Fruit fly (Drosophila melanogaster) whole organism, wandering third instar larva: ENCODE data around the gene SAK.

Source experiments
- Abd-B ChIP-seq: fragments of >200 bp; optimal IDR thresholded peaks from 2 replicates; lab custom pipeline; 2017; ENCODE audit warnings: missing biosample characterization, missing genetic modification characterization
- CG32264 ChIP-seq: fragments of 200-800 bp; sonication (Bioruptor generic); optimal IDR thresholded peaks from 2 replicates; lab custom pipeline; 2016; ENCODE audit warnings: missing biosample characterization, missing genetic modification characterization
- CG9705 ChIP-seq: fragments of 200-800 bp; sonication (Bioruptor generic); optimal IDR thresholded peaks from 2 replicates; lab custom pipeline; 2018; ENCODE audit warnings: missing biosample characterization, mild to moderate bottlenecking, missing genetic modification characterization
- CrebA ChIP-seq: fragments of 200-800 bp; sonication (Bioruptor generic); optimal IDR thresholded peaks from 2 replicates; lab custom pipeline; 2016; ENCODE audit warnings: missing biosample characterization, mild to moderate bottlenecking, missing genetic modification characterization, borderline replicate concordance
- Dfd ChIP-seq: fragments of >200 bp; optimal IDR thresholded peaks from 2 replicates; lab custom pipeline; 2017; ENCODE audit warnings: missing biosample characterization, missing genetic modification characterization
- Dif ChIP-seq: fragments of 200-275, 200-300 bp; sonication (Bioruptor generic); optimal IDR thresholded peaks from 2 replicates; lab custom pipeline; 2018; ENCODE audit warnings: missing biosample characterization, missing genetic modification characterization; ENCODE audit not compliant: partially characterized antibody
- GATAd ChIP-seq: sonication (Bioruptor generic); optimal IDR thresholded peaks from 2 replicates; lab custom pipeline; 2016; ENCODE audit warnings: missing biosample characterization, missing genetic modification characterization
- HLH106 ChIP-seq: fragments of 200-800 bp; optimal IDR thresholded peaks from 3 replicates; lab custom pipeline; 2019; ENCODE audit warnings: missing biosample characterization, mild to moderate bottlenecking, missing genetic modification characterization, moderate library complexity
- Hnf4 ChIP-seq: fragments of 200-800 bp; sonication (Bioruptor generic); optimal IDR thresholded peaks from 2 replicates; lab custom pipeline; 2016; ENCODE audit warnings: missing biosample characterization, mild to moderate bottlenecking, missing genetic modification characterization
- Hr78 ChIP-seq: fragments of >200 bp; optimal IDR thresholded peaks from 2 replicates; lab custom pipeline; 2017; ENCODE audit warnings: missing biosample characterization, missing genetic modification characterization
- Hr83 ChIP-seq: fragments of 200-300 bp; sonication (Bioruptor generic); optimal IDR thresholded peaks from 2 replicates; lab custom pipeline; 2016; ENCODE audit warnings: missing biosample characterization, mild to moderate bottlenecking, missing genetic modification characterization, moderate library complexity; ENCODE audit not compliant: poor library complexity, severe bottlenecking
- Jra ChIP-seq: sonication (Bioruptor generic); optimal IDR thresholded peaks from 2 replicates; lab custom pipeline; 2016; ENCODE audit warnings: missing biosample characterization, missing genetic modification characterization
- Mio ChIP-seq: sonication (Bioruptor generic); optimal IDR thresholded peaks from 2 replicates; lab custom pipeline; 2016; ENCODE audit warnings: missing biosample characterization, missing genetic modification characterization
- Myc ChIP-seq: fragments of >200 bp; optimal IDR thresholded peaks from 2 replicates; lab custom pipeline; 2017
- N ChIP-seq: fragments of >200 bp; optimal IDR thresholded peaks from 2 replicates; lab custom pipeline; 2018; ENCODE audit warnings: missing biosample characterization, missing external identifiers, missing genetic modification characterization
- OdsH ChIP-seq: fragments of 200-800 bp; sonication (Bioruptor generic); optimal IDR thresholded peaks from 2 replicates; lab custom pipeline; 2016; ENCODE audit warnings: missing biosample characterization, mild to moderate bottlenecking, missing genetic modification characterization
- Rel ChIP-seq, 2 experiments: fragments of 200-800 bp; sonication (Bioruptor generic) in 1 of 2; optimal IDR thresholded peaks; 2 replicates in 1 of 2; 3 replicates in 1 of 2; lab custom pipeline; 2016 to 2019; ENCODE audit warnings: mild to moderate bottlenecking in 2 of 2, missing biosample characterization in 2 of 2, missing genetic modification characterization in 2 of 2, moderate library complexity in 1 of 2
- Sp1 ChIP-seq: fragments of 200-800 bp; sonication (Bioruptor generic); optimal IDR thresholded peaks from 3 replicates; lab custom pipeline; 2019; ENCODE audit warnings: missing biosample characterization, mild to moderate bottlenecking, missing genetic modification characterization, moderate library complexity
- Vsx2 ChIP-seq: fragments of 200-300, 225-300 bp; sonication (Bioruptor generic); optimal IDR thresholded peaks from 2 replicates; lab custom pipeline; 2018; ENCODE audit warnings: missing biosample characterization, missing genetic modification characterization; ENCODE audit not compliant: partially characterized antibody
- br ChIP-seq: fragments of 200-800 bp; sonication (Bioruptor generic); optimal IDR thresholded peaks from 2 replicates; lab custom pipeline; 2016; ENCODE audit warnings: missing biosample characterization, missing genetic modification characterization
- brk ChIP-seq: fragments of 200-800 bp; sonication (Bioruptor generic); optimal IDR thresholded peaks from 2 replicates; lab custom pipeline; 2016; ENCODE audit warnings: missing biosample characterization, mild to moderate bottlenecking, missing genetic modification characterization
- dl ChIP-seq, 2 experiments: fragments of 175-275, 200-275 bp in 1 of 2; fragments of 200-275 bp in 1 of 2; sonication (Bioruptor generic); optimal IDR thresholded peaks; lab custom pipeline; 2018; ENCODE audit warnings: mild to moderate bottlenecking in 2 of 2, missing biosample characterization in 2 of 2, missing genetic modification characterization in 2 of 2, moderate library complexity in 2 of 2; ENCODE audit not compliant: partially characterized antibody in 2 of 2, insufficient read depth in 1 of 2
- dmrt93B ChIP-seq: fragments of 200-800 bp; sonication (Bioruptor generic); optimal IDR thresholded peaks from 2 replicates; lab custom pipeline; 2018; ENCODE audit warnings: missing biosample characterization, mild to moderate bottlenecking, missing genetic modification characterization
- dsf ChIP-seq: sonication (Bioruptor generic); optimal IDR thresholded peaks from 2 replicates; lab custom pipeline; 2016; ENCODE audit warnings: missing biosample characterization, missing genetic modification characterization, borderline replicate concordance
- ey ChIP-seq: fragments of 200-800 bp; sonication (Bioruptor generic); optimal IDR thresholded peaks from 2 replicates; lab custom pipeline; 2016; ENCODE audit warnings: missing biosample characterization, missing genetic modification characterization
- foxo ChIP-seq, 2 experiments: fragments of 200-800 bp; sonication (Bioruptor generic); optimal IDR thresholded peaks; 2 replicates in 1 of 2; 3 replicates in 1 of 2; lab custom pipeline; 2016 to 2017; ENCODE audit warnings: missing biosample characterization in 2 of 2, missing genetic modification characterization in 2 of 2
- fru ChIP-seq: fragments of 200-800 bp; sonication (Bioruptor generic); optimal IDR thresholded peaks from 3 replicates; lab custom pipeline; 2016; ENCODE audit warnings: missing biosample characterization, mild to moderate bottlenecking, missing genetic modification characterization
- h ChIP-seq: fragments of 200-800 bp; sonication (Bioruptor generic); optimal IDR thresholded peaks from 3 replicates; lab custom pipeline; 2016; ENCODE audit warnings: missing biosample characterization, mild to moderate bottlenecking, missing genetic modification characterization
- jim ChIP-seq: fragments of 175-275, 200-325 bp; sonication (Bioruptor generic); optimal IDR thresholded peaks from 2 replicates; lab custom pipeline; 2016; ENCODE audit warnings: missing biosample characterization, mild to moderate bottlenecking, missing genetic modification characterization
- lola ChIP-seq: fragments of >200 bp; optimal IDR thresholded peaks from 2 replicates; lab custom pipeline; 2017; ENCODE audit warnings: missing biosample characterization, missing genetic modification characterization
- pan ChIP-seq: fragments of >200 bp; optimal IDR thresholded peaks from 2 replicates; lab custom pipeline; 2017
- psq ChIP-seq: fragments of 200-800 bp; sonication (Bioruptor generic); optimal IDR thresholded peaks from 3 replicates; lab custom pipeline; 2017; ENCODE audit warnings: missing biosample characterization, mild to moderate bottlenecking, missing genetic modification characterization, moderate library complexity
- rgr ChIP-seq: fragments of 200-800 bp; sonication (Bioruptor generic); optimal IDR thresholded peaks from 3 replicates; lab custom pipeline; 2016; ENCODE audit warnings: missing biosample characterization, mild to moderate bottlenecking, missing genetic modification characterization
- sage ChIP-seq: fragments of 200-800 bp; sonication (Bioruptor generic); optimal IDR thresholded peaks from 2 replicates; lab custom pipeline; 2016; ENCODE audit warnings: missing biosample characterization, mild to moderate bottlenecking, missing genetic modification characterization
- sv ChIP-seq: fragments of 200-800 bp; sonication (Bioruptor generic); optimal IDR thresholded peaks from 3 replicates; lab custom pipeline; 2016; ENCODE audit warnings: missing biosample characterization, missing genetic modification characterization
- tai ChIP-seq: sonication (Bioruptor generic); optimal IDR thresholded peaks from 2 replicates; lab custom pipeline; 2016; ENCODE audit warnings: missing biosample characterization, missing genetic modification characterization
- usp ChIP-seq: fragments of >200 bp; optimal IDR thresholded peaks from 2 replicates; lab custom pipeline; 2017; ENCODE audit warnings: missing biosample characterization, missing genetic modification characterization
- woc ChIP-seq: sonication (Bioruptor generic); optimal IDR thresholded peaks from 2 replicates; lab custom pipeline; 2016; ENCODE audit warnings: missing biosample characterization, mild to moderate bottlenecking, missing genetic modification characterization

The SAK gene

DNA sequence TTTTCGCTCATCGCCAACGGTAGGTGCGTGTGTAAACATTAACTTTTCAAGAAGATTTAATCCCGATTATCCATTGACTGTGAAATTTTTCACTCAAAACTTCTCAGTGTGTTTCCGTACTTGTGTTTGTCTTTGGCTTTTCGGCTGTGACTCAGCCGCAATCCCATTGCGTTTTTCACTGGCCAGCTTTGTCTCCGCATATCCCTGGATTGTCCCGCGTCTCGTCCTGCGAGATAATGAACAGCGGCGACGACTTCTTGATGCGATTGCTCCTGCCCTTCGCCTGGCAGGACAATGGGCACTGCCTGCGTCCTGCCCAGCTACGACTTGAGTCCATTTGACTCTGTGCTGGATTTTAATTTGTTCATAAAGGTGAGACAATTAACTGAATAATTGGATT, 33.6 kb downstream of the SAK start:
- TF ChIP-seq br (GFP tag; lab: Kevin White, UChicago) = no peak
- no peak for TF ChIP-seq dsf
- TF ChIP-seq Hr83 (GFP tag; lab: Kevin White, UChicago) = no peak
- no peak for TF ChIP-seq brk
- no peak for TF ChIP-seq Myc
- no peak for TF ChIP-seq lola (GFP tag; lab: Kevin White, UChicago)
- no peak for TF ChIP-seq Mio (GFP tag; lab: Kevin White, UChicago)
- TF ChIP-seq Hr78 = no peak
- TF ChIP-seq N (GFP tag; lab: Kevin White, UChicago) = no peak
- no peak for TF ChIP-seq sv (GFP tag; lab: Kevin White, UChicago)

DNA sequence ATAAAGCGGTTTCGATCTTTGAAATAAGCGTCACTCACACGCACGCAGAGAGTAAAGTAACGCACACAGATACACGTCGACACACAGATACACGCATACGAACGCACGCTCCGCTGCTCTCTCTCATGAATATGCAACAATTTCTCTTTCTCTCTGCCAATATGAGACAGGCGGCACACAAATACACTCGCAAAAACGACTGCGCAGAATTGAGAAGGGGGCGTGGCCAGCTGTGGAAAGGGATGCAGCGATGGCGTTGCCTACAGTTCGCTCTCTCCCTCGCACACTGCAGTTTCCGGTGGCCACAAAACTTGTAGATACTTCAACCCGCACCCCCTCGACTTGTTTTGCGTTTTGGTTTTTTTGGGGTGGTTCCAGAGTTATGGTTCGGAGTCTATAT, 36.1 kb downstream of the SAK start:
- TF ChIP-seq Vsx2 (GFP tag; lab: Kevin White, UChicago) (peak; percentile 22), Sp1 (GFP tag; lab: Kevin White, UChicago) (no peak), dmrt93B (GFP tag; lab: Kevin White, UChicago) (peak; percentile 69), br (GFP tag; lab: Kevin White, UChicago) (peak; percentile 38), dsf (no peak), psq (peak; percentile 14), Dif (GFP tag; lab: Kevin White, UChicago) (peak; percentile 52), sv (GFP tag; lab: Kevin White, UChicago) (no peak), CG32264 (GFP tag; lab: Kevin White, UChicago) (no peak), OdsH (GFP tag; lab: Kevin White, UChicago) (peak; percentile 48), jim (GFP tag; lab: Kevin White, UChicago) (no peak), Myc (no peak), rgr (GFP tag; lab: Kevin White, UChicago) (peak; percentile 71), woc (GFP tag; lab: Kevin White, UChicago) (no peak), sage (GFP tag; lab: Kevin White, UChicago) (no peak), h (GFP tag; lab: Kevin White, UChicago) (peak; percentile 44), dl (GFP tag; optimal IDR thresholded peaks at IDR 0.05; lab: Kevin White, UChicago; ENCODE audit: insufficient read depth in 1 of 2, partially characterized antibody in 2 of 2) (peak in 1 of 2 experiments; percentile 72), Abd-B (GFP tag; lab: Kevin White, UChicago) (no peak), CrebA (GFP tag; lab: Kevin White, UChicago) (no peak), Rel (GFP tag; optimal IDR thresholded peaks at IDR 0.05; lab: Kevin White, UChicago) (no peak), Rel (tag; optimal IDR thresholded peaks at IDR 0.05; lab: Kevin White, UChicago) (no peak), Jra (GFP tag; lab: Kevin White, UChicago) (peak; percentile 18), Hnf4 (GFP tag; lab: Kevin White, UChicago) (no peak), CG9705 (GFP tag; lab: Kevin White, UChicago) (peak; percentile 70), Dfd (GFP tag; lab: Kevin White, UChicago) (no peak), ey (no peak), N (GFP tag; lab: Kevin White, UChicago) (peak; percentile 73), fru (GFP tag; lab: Kevin White, UChicago) (peak; percentile 48), lola (GFP tag; lab: Kevin White, UChicago) (no peak), brk (no peak), usp (no peak), foxo (GFP tag; optimal IDR thresholded peaks at IDR 0.05; lab: Kevin White, UChicago) (peak in 1 of 2 experiments; percentile 31), Mio (GFP tag; lab: Kevin White, UChicago) (no peak), tai (GFP tag; lab: Kevin White, UChicago) (no peak), GATAd (GFP tag; lab: Kevin White, UChicago) (no peak), Hr83 (GFP tag; lab: Kevin White, UChicago) (peak; percentile 54), pan (lab: Kevin White, UChicago) (no peak), Hr78 (peak; percentile 15), HLH106 (peak; percentile 51)
